Worm (Caenorhabditis elegans) whole organism, L3 larva: ENCODE measurements around the gene twk-33.

ENCODE experiments used
- ZK546.5 ChIP-seq: sonication (generic microtip); optimal IDR thresholded peaks from 2 replicates; lab custom pipeline; 2017; ENCODE audit warnings: missing biosample characterization, missing genetic modification characterization
- aly-2 ChIP-seq: fragments of 150-350 bp; optimal IDR thresholded peaks from 2 replicates; lab custom pipeline; 2014; ENCODE audit warnings: missing biosample characterization, missing genetic modification characterization
- ama-1 ChIP-seq: fragments of 150-350 bp; optimal IDR thresholded peaks from 2 replicates; lab custom pipeline; 2018
- egl-5 ChIP-seq: fragments of 150-350 bp; optimal IDR thresholded peaks from 2 replicates; lab custom pipeline; 2017; ENCODE audit warnings: missing biosample characterization, missing genetic modification reagents, missing genetic modification characterization, inconsistent platforms
- elt-1 ChIP-seq: fragments of 150-350 bp; optimal IDR thresholded peaks from 2 replicates; lab custom pipeline; 2014; ENCODE audit warnings: missing biosample characterization, missing genetic modification characterization
- elt-3 ChIP-seq, 3 experiments: fragments of 150-350 bp in 1 of 3; sonication (generic microtip) in 2 of 3; optimal IDR thresholded peaks; 2 replicates in 2 of 3; 4 replicates in 1 of 3; lab custom pipeline; 2014 to 2017; ENCODE audit warnings: missing biosample characterization in 3 of 3, missing genetic modification characterization in 3 of 3
- jun-1 ChIP-seq: fragments of 150-350 bp; optimal IDR thresholded peaks from 2 replicates; lab custom pipeline; 2014; ENCODE audit warnings: missing biosample characterization, missing genetic modification reagents, missing genetic modification characterization
- lsy-12 ChIP-seq: sonication (generic microtip); optimal IDR thresholded peaks from 2 replicates; lab custom pipeline; 2016; ENCODE audit warnings: mild to moderate bottlenecking, missing genetic modification characterization, missing compliant biosample characterization
- nhr-237 ChIP-seq: fragments of 150-350 bp; optimal IDR thresholded peaks from 2 replicates; lab custom pipeline; 2014; ENCODE audit warnings: missing biosample characterization, missing genetic modification characterization

- no peak for TF ChIP-seq jun-1 (tag; lab: Kevin White, UChicago)
- no peak for TF ChIP-seq egl-5
- TF ChIP-seq aly-2: no peak
- TF ChIP-seq nhr-237: no peak
- no peak for TF ChIP-seq lsy-12
- no peak for TF ChIP-seq elt-1 (tag; lab: Kevin White, UChicago)
- no peak for TF ChIP-seq ZK546.5
- TF ChIP-seq ama-1 (lab: Kevin White, UChicago): no peak
- TF ChIP-seq elt-3 (tag; optimal IDR thresholded peaks at IDR 0.05; lab: Kevin White, UChicago): no peak
Measured at ce11 chrV:17695802-17696201, 18.4 kb downstream of the twk-33 start, which contains the start of gene Y26G10.1.
